Worm (Caenorhabditis elegans) whole organism, L2 larva: Measurements from ENCODE around the gene Y6G8.6.
A peak's percentile ranks its signal among the peaks of the same experiment; 100 is the strongest.

Experiments used
- Y55F3AM.14 ChIP-seq: fragments of 200-800 bp; sonication (Bioruptor generic); optimal IDR thresholded peaks from 2 replicates; lab custom pipeline; 2018; ENCODE audit warnings: mild to moderate bottlenecking, missing genetic modification characterization, missing compliant biosample characterization
- alr-1 ChIP-seq: fragments of 150-350 bp; optimal IDR thresholded peaks from 2 replicates; lab custom pipeline; 2014; ENCODE audit warnings: missing biosample characterization, missing genetic modification characterization
- aly-2 ChIP-seq: fragments of 150-350 bp; optimal IDR thresholded peaks from 2 replicates; lab custom pipeline; 2014; ENCODE audit warnings: missing biosample characterization, missing genetic modification characterization
- ama-1 ChIP-seq: fragments of 150-350 bp; optimal IDR thresholded peaks from 2 replicates; lab custom pipeline; 2018; ENCODE audit warnings: inconsistent platforms
- blmp-1 ChIP-seq: sonication (generic microtip); optimal IDR thresholded peaks from 2 replicates; lab custom pipeline; 2017; ENCODE audit warnings: missing genetic modification characterization, mild to moderate bottlenecking, missing compliant biosample characterization, antibody characterized with exemption, moderate library complexity; ENCODE audit not compliant: insufficient read depth
- ceh-16 ChIP-seq: fragments of 150-350 bp; optimal IDR thresholded peaks from 2 replicates; lab custom pipeline; 2014; ENCODE audit warnings: missing biosample characterization, missing genetic modification characterization
- ceh-82 ChIP-seq: fragments of 150-350 bp; optimal IDR thresholded peaks from 2 replicates; lab custom pipeline; 2014; ENCODE audit warnings: missing biosample characterization, missing genetic modification characterization
- crh-2 ChIP-seq: sonication (generic microtip); optimal IDR thresholded peaks from 2 replicates; lab custom pipeline; 2017; ENCODE audit warnings: missing biosample characterization, missing genetic modification characterization
- egl-27 ChIP-seq: sonication (generic microtip); optimal IDR thresholded peaks from 3 replicates; lab custom pipeline; 2017; ENCODE audit warnings: missing biosample characterization, missing genetic modification reagents, missing genetic modification characterization
- elt-1 ChIP-seq: fragments of 150-350 bp; optimal IDR thresholded peaks from 2 replicates; lab custom pipeline; 2014; ENCODE audit warnings: missing biosample characterization, missing genetic modification characterization
- elt-3 ChIP-seq: sonication (generic microtip); optimal IDR thresholded peaks from 2 replicates; lab custom pipeline; 2017; ENCODE audit warnings: missing biosample characterization, missing genetic modification characterization
- fos-1 ChIP-seq: fragments of 150-350 bp; optimal IDR thresholded peaks from 2 replicates; lab custom pipeline; 2014; ENCODE audit warnings: missing biosample characterization, missing genetic modification characterization
- gmeb-1 ChIP-seq: fragments of 150-350 bp; optimal IDR thresholded peaks from 2 replicates; lab custom pipeline; 2014; ENCODE audit warnings: missing biosample characterization, missing genetic modification characterization
- lin-11 ChIP-seq: fragments of 150-350 bp; sonication (generic microtip); optimal IDR thresholded peaks from 2 replicates; lab custom pipeline; 2014; ENCODE audit warnings: missing biosample characterization, missing genetic modification characterization, inconsistent platforms, mixed read lengths
- lin-13 ChIP-seq: fragments of 150-350 bp; optimal IDR thresholded peaks from 2 replicates; lab custom pipeline; 2014; ENCODE audit warnings: missing biosample characterization, missing genetic modification reagents, missing genetic modification characterization
- lin-39 ChIP-seq: fragments of 150-350 bp; optimal IDR thresholded peaks from 2 replicates; lab custom pipeline; 2014; ENCODE audit warnings: missing biosample characterization, missing genetic modification reagents, missing genetic modification characterization
- mab-5 ChIP-seq: fragments of 150-350 bp; optimal IDR thresholded peaks from 2 replicates; lab custom pipeline; 2014; ENCODE audit warnings: missing biosample characterization, missing genetic modification characterization
- mdl-1 ChIP-seq, 2 experiments: fragments of 150-350 bp in 1 of 2; sonication (generic microtip) in 1 of 2; optimal IDR thresholded peaks; 2 replicates each; lab custom pipeline; 2017; ENCODE audit warnings: missing biosample characterization in 2 of 2, missing genetic modification characterization in 2 of 2
- nhr-10 ChIP-seq: sonication (generic microtip); optimal IDR thresholded peaks from 2 replicates; lab custom pipeline; 2017; ENCODE audit warnings: missing biosample characterization, missing genetic modification characterization
- nhr-11 ChIP-seq: fragments of 150-350 bp; optimal IDR thresholded peaks from 2 replicates; lab custom pipeline; 2014; ENCODE audit warnings: missing biosample characterization, missing genetic modification characterization
- nhr-12 ChIP-seq: fragments of 150-350 bp; optimal IDR thresholded peaks from 2 replicates; lab custom pipeline; 2014; ENCODE audit warnings: missing biosample characterization, missing genetic modification characterization
- nhr-129 ChIP-seq: fragments of 150-350 bp; optimal IDR thresholded peaks from 2 replicates; lab custom pipeline; 2014; ENCODE audit warnings: missing biosample characterization, missing genetic modification characterization
- nhr-237 ChIP-seq: fragments of 150-350 bp; optimal IDR thresholded peaks from 2 replicates; lab custom pipeline; 2014; ENCODE audit warnings: missing biosample characterization, missing genetic modification characterization
- nhr-25 ChIP-seq: fragments of 150-350 bp; sonication (generic microtip); optimal IDR thresholded peaks from 3 replicates; lab custom pipeline; 2014; ENCODE audit warnings: missing biosample characterization, missing genetic modification characterization
- nhr-77 ChIP-seq: fragments of 150-350 bp; optimal IDR thresholded peaks from 2 replicates; lab custom pipeline; 2014; ENCODE audit warnings: missing biosample characterization, missing genetic modification characterization
- sem-4 ChIP-seq: fragments of 150-350 bp; optimal IDR thresholded peaks from 2 replicates; lab custom pipeline; 2014; ENCODE audit warnings: missing biosample characterization, missing genetic modification reagents, missing genetic modification characterization
- skn-1 ChIP-seq: sonication (generic microtip); optimal IDR thresholded peaks from 2 replicates; lab custom pipeline; 2017; ENCODE audit warnings: missing biosample characterization, missing genetic modification characterization
- sma-3 ChIP-seq: sonication (generic microtip); optimal IDR thresholded peaks from 2 replicates; lab custom pipeline; 2016; ENCODE audit warnings: missing genetic modification reagents, missing genetic modification characterization, missing compliant biosample characterization
- sma-9 ChIP-seq, 2 experiments: fragments of 150-350 bp in 1 of 2; sonication (generic microtip) in 1 of 2; optimal IDR thresholded peaks; 2 replicates each; lab custom pipeline; 2014 to 2016; ENCODE audit warnings: missing genetic modification characterization in 2 of 2, mild to moderate bottlenecking in 1 of 2, missing biosample characterization in 1 of 2, missing compliant biosample characterization in 1 of 2, missing genetic modification reagents in 1 of 2, moderate library complexity in 1 of 2
- unc-55 ChIP-seq: fragments of 150-350 bp; sonication (generic microtip); optimal IDR thresholded peaks from 3 replicates; lab custom pipeline; 2014; ENCODE audit warnings: missing biosample characterization, missing genetic modification reagents, missing genetic modification characterization
- zag-1 ChIP-seq: fragments of 150-350 bp; optimal IDR thresholded peaks from 2 replicates; lab custom pipeline; 2014; ENCODE audit warnings: missing biosample characterization, missing genetic modification characterization
- ztf-1 ChIP-seq: fragments of 200-800 bp; sonication (Bioruptor generic); conservative IDR thresholded peaks from 2 replicates; pipeline ENCODE4 v1.3.6; 2022; ENCODE audit warnings: missing genetic modification characterization, missing compliant biosample characterization
- ztf-11 ChIP-seq: sonication (generic microtip); optimal IDR thresholded peaks from 2 replicates; lab custom pipeline; 2017; ENCODE audit warnings: missing biosample characterization, missing genetic modification characterization

The Y6G8.6 gene

ce11 chrV:17616807-17617206 lies at the start of gene Y6G8.6:
Gene Y6G8.6, minus strand, starts transcription at chrV:17616904.
- TF ChIP-seq fos-1 (tag; lab: Kevin White, UChicago) (peak; percentile 77), gmeb-1 (no peak), blmp-1 (tag; lab: Kevin White, UChicago) (no peak), nhr-25 (no peak), lin-39 (tag; lab: Kevin White, UChicago) (no peak)

ce11 chrV:17665906-17666305 lies 49.2 kb upstream of the Y6G8.6 start, which contains the start of gene F59A1.11:
Gene F59A1.11, minus strand, starts transcription at chrV:17666006.
- TF ChIP-seq sma-3 (GFP tag; lab: Kevin White, UChicago) (no peak), ceh-16 (no peak), sem-4 (tag; lab: Kevin White, UChicago) (no peak), skn-1 (tag; lab: Kevin White, UChicago) (no peak), nhr-77 (tag; lab: Kevin White, UChicago) (no peak)

DNA sequence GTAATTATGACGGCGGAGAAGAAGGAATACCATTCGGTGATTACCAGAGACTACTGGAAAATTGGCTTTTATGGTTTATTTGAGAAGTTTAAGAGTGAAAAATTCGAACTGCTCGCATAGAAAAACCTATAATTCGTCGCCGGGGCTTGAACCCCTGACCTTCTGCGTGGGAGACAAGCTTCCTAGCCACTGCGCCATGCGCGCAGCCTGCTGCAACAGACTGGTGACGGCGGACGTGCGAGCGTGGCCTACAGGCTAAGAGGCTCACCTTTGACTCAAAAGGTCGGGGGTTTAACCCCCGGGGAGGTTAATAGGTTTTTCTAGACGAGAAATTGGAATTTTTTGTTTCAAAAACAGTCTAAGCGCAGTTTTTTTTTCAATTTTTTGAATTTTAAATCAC lies 47.7 kb upstream of the Y6G8.6 start:
- TF ChIP-seq skn-1 (tag; lab: Kevin White, UChicago) (no peak), nhr-77 (tag; lab: Kevin White, UChicago) (no peak), unc-55 (no peak)

- TF ChIP-seq mdl-1 (tag; optimal IDR thresholded peaks at IDR 0.05; lab: Kevin White, UChicago) (no peak), nhr-12 (tag; lab: Kevin White, UChicago) (no peak), ama-1 (lab: Kevin White, UChicago) (no peak), lin-13 (GFP tag; lab: Kevin White, UChicago) (no peak), aly-2 (tag; lab: Kevin White, UChicago) (no peak), alr-1 (tag; lab: Kevin White, UChicago) (no peak), Y55F3AM.14 (GFP tag; lab: Kevin White, UChicago) (no peak), mab-5 (tag; lab: Kevin White, UChicago) (no peak), nhr-11 (tag; lab: Kevin White, UChicago) (no peak), zag-1 (tag; lab: Kevin White, UChicago) (no peak), nhr-10 (tag; lab: Kevin White, UChicago) (no peak), elt-3 (tag; lab: Kevin White, UChicago) (no peak), ceh-16 (no peak), lin-39 (tag; lab: Kevin White, UChicago) (no peak), fos-1 (tag; lab: Kevin White, UChicago) (peak; percentile 83), lin-11 (no peak), ztf-11 (no peak), egl-27 (no peak), crh-2 (peak; percentile 35), unc-55 (no peak), sma-9 (GFP tag; optimal IDR thresholded peaks at IDR 0.05; lab: Kevin White, UChicago) (peak; percentile 70), sma-9 (tag; optimal IDR thresholded peaks at IDR 0.05; lab: Kevin White, UChicago) (no peak), nhr-77 (tag; lab: Kevin White, UChicago) (no peak)
- TF ChIP-seq, all 48 proteins: peak for 3
Measured at ce11 chrV:17662260-17662659, 45.6 kb upstream of the Y6G8.6 start.

- no peak for TF ChIP-seq zag-1 (tag; lab: Kevin White, UChicago)
- no peak for TF ChIP-seq nhr-129 (tag; lab: Kevin White, UChicago)
- no peak for TF ChIP-seq lin-13 (GFP tag; lab: Kevin White, UChicago)
- no peak for TF ChIP-seq alr-1 (tag; lab: Kevin White, UChicago)
- no peak for TF ChIP-seq crh-2
- TF ChIP-seq ceh-82 (tag; lab: Kevin White, UChicago), result no peak
- no peak for TF ChIP-seq lin-39 (tag; lab: Kevin White, UChicago)
- no peak for TF ChIP-seq ztf-1 (GFP tag; lab: Robert Waterston, UW)
- no peak for TF ChIP-seq nhr-25
- TF ChIP-seq elt-1, result no peak
- no peak for TF ChIP-seq sma-3 (GFP tag; lab: Kevin White, UChicago)
- no peak for TF ChIP-seq skn-1 (tag; lab: Kevin White, UChicago)
- no peak for TF ChIP-seq nhr-237
- TF ChIP-seq egl-27, result no peak
- TF ChIP-seq aly-2 (tag; lab: Kevin White, UChicago), result no peak
Measured at ce11 chrV:17660003-17660402, 43.3 kb upstream of the Y6G8.6 start, which contains the start of gene dgat-2. Gene dgat-2, plus strand, starts transcription at chrV:17660303.
